Worm (Caenorhabditis elegans) whole organism, L4 larva: ENCODE measurements around the gene C16C10.4.

Experiments
- F26F4.8 ChIP-seq: fragments of 200-800 bp; sonication (Bioruptor generic); conservative IDR thresholded peaks from 2 replicates; pipeline ENCODE4 v1.3.6; 2022; ENCODE audit warnings: missing genetic modification characterization, missing compliant biosample characterization
- R02D3.7 ChIP-seq: fragments of 150-350 bp; sonication (generic microtip); optimal IDR thresholded peaks from 3 replicates; lab custom pipeline; 2014; ENCODE audit warnings: missing biosample characterization, missing genetic modification characterization
- T20F7.1 ChIP-seq: fragments of 200-800 bp; sonication (Bioruptor generic); optimal IDR thresholded peaks from 2 replicates; lab custom pipeline; 2018; ENCODE audit warnings: mild to moderate bottlenecking, missing genetic modification characterization, missing compliant biosample characterization
- Y48G9A.11 ChIP-seq: fragments of 200-800 bp; sonication (Bioruptor generic); IDR thresholded peaks from 2 replicates; pipeline ENCODE4 v1.3.6; 2022; ENCODE audit warnings: missing genetic modification reagents, missing genetic modification characterization, missing compliant biosample characterization
- Y5F2A.4 ChIP-seq: fragments of 200-800 bp; sonication (Bioruptor generic); optimal IDR thresholded peaks from 2 replicates; lab custom pipeline; 2018; ENCODE audit warnings: mild to moderate bottlenecking, missing genetic modification characterization, missing compliant biosample characterization
- aha-1 ChIP-seq: fragments of 150-350 bp; peaks from one replicate; lab custom pipeline; 2014; ENCODE audit warnings: missing biosample characterization, missing genetic modification characterization
- ama-1 ChIP-seq: fragments of 150-350 bp; optimal IDR thresholded peaks from 2 replicates; lab custom pipeline; 2014; ENCODE audit warnings: inconsistent platforms, mixed read lengths
- arid-1 ChIP-seq: fragments of 200-800 bp; sonication (Bioruptor generic); conservative IDR thresholded peaks from 2 replicates; pipeline ENCODE4 v1.3.6; 2022; ENCODE audit warnings: missing genetic modification reagents, missing genetic modification characterization, missing compliant biosample characterization
- attf-4 ChIP-seq: sonication (generic microtip); optimal IDR thresholded peaks from 3 replicates; lab custom pipeline; 2017; ENCODE audit warnings: missing biosample characterization, missing genetic modification characterization
- ces-1 ChIP-seq: fragments of 150-350 bp; sonication (generic microtip); optimal IDR thresholded peaks from 4 replicates; lab custom pipeline; 2014; ENCODE audit warnings: missing biosample characterization, missing genetic modification reagents, missing genetic modification characterization
- daf-16 ChIP-seq, 3 experiments: sonication (generic microtip); optimal IDR thresholded peaks; 2 replicates each; lab custom pipeline; 2016 to 2017; ENCODE audit warnings: missing genetic modification characterization in 3 of 3, missing genetic modification reagents in 3 of 3, mild to moderate bottlenecking in 2 of 3, missing compliant biosample characterization in 2 of 3, missing biosample characterization in 1 of 3, moderate library complexity in 1 of 3
- daf-8 ChIP-seq: fragments of 200-800 bp; sonication (Bioruptor generic); IDR thresholded peaks from 2 replicates; pipeline ENCODE4 v1.3.6; 2022; ENCODE audit warnings: missing genetic modification characterization, missing compliant biosample characterization
- dmd-6 ChIP-seq: fragments of 200-800 bp; sonication (Bioruptor generic); IDR thresholded peaks from 2 replicates; pipeline ENCODE4 v1.3.6; 2022; ENCODE audit warnings: missing genetic modification reagents, missing genetic modification characterization, missing compliant biosample characterization
- dve-1 ChIP-seq: sonication (generic microtip); optimal IDR thresholded peaks from 2 replicates; lab custom pipeline; 2017; ENCODE audit warnings: antibody characterized with exemption, mild to moderate bottlenecking, missing genetic modification characterization, missing compliant biosample characterization; ENCODE audit not compliant: insufficient read depth
- gei-8 ChIP-seq: fragments of 200-800 bp; sonication (Bioruptor generic); optimal IDR thresholded peaks from 2 replicates; lab custom pipeline; 2018; ENCODE audit warnings: mild to moderate bottlenecking, missing genetic modification characterization, missing compliant biosample characterization
- lin-1 ChIP-seq: fragments of 200-800 bp; sonication (Bioruptor generic); IDR thresholded peaks from 2 replicates; pipeline ENCODE4 v1.3.6; 2022; ENCODE audit warnings: missing genetic modification reagents, missing genetic modification characterization, missing compliant biosample characterization
- lin-15B ChIP-seq: fragments of 150-350 bp; sonication (generic microtip); optimal IDR thresholded peaks from 3 replicates; lab custom pipeline; 2014; ENCODE audit warnings: missing biosample characterization, missing genetic modification characterization
- lsy-2 ChIP-seq, 2 experiments: fragments of 150-350 bp in 1 of 2; sonication (generic microtip) in 1 of 2; optimal IDR thresholded peaks; 2 replicates each; lab custom pipeline; 2014 to 2017; ENCODE audit warnings: missing biosample characterization in 2 of 2, missing genetic modification characterization in 2 of 2
- mdl-1 ChIP-seq, 2 experiments: fragments of 150-350 bp in 1 of 2; sonication (generic microtip) in 1 of 2; optimal IDR thresholded peaks; 2 replicates each; lab custom pipeline; 2014 to 2017; ENCODE audit warnings: missing biosample characterization in 2 of 2, missing genetic modification characterization in 2 of 2
- mdt-29 ChIP-seq: fragments of 200-800 bp; sonication (Bioruptor generic); IDR thresholded peaks from 2 replicates; pipeline ENCODE4 v1.3.6; 2022; ENCODE audit warnings: missing genetic modification reagents, missing genetic modification characterization, missing compliant biosample characterization
- mes-2 ChIP-seq: sonication (generic microtip); optimal IDR thresholded peaks from 2 replicates; lab custom pipeline; 2016; ENCODE audit warnings: missing genotype, mild to moderate bottlenecking, missing genetic modification characterization, missing compliant biosample characterization; ENCODE audit not compliant: poor library complexity, severe bottlenecking
- mxl-2 ChIP-seq: fragments of 200-800 bp; sonication (Bioruptor generic); conservative IDR thresholded peaks from 2 replicates; pipeline ENCODE4 v1.3.6; 2022; ENCODE audit warnings: missing genetic modification reagents, missing genetic modification characterization, missing compliant biosample characterization
- mxl-3 ChIP-seq: fragments of 200-800 bp; sonication (Bioruptor generic); optimal IDR thresholded peaks from 2 replicates; lab custom pipeline; 2018; ENCODE audit warnings: mild to moderate bottlenecking, missing genetic modification characterization, missing compliant biosample characterization
- nhr-237 ChIP-seq: sonication (generic microtip); optimal IDR thresholded peaks from 2 replicates; lab custom pipeline; 2017; ENCODE audit warnings: missing biosample characterization, missing genetic modification characterization
- nhr-25 ChIP-seq: sonication (generic microtip); optimal IDR thresholded peaks from 2 replicates; lab custom pipeline; 2017; ENCODE audit warnings: missing genetic modification characterization, mild to moderate bottlenecking, missing compliant biosample characterization, antibody characterized with exemption, moderate library complexity, borderline replicate concordance; ENCODE audit not compliant: insufficient read depth
- nhr-77 ChIP-seq: fragments of 150-350 bp; optimal IDR thresholded peaks from 2 replicates; lab custom pipeline; 2014; ENCODE audit warnings: missing biosample characterization, missing genetic modification characterization
- pha-4 ChIP-seq, 2 experiments: fragments of 150-350 bp in 1 of 2; fragments of 200-800 bp in 1 of 2; sonication (Bioruptor generic) in 1 of 2; IDR thresholded peaks in 1 of 2; optimal IDR thresholded peaks in 1 of 2; 2 replicates each; pipeline versions ENCODE4 v1.3.6 to Lab custom; 2014 to 2022; ENCODE audit warnings: missing genetic modification characterization in 2 of 2, missing genetic modification reagents in 2 of 2, missing biosample characterization in 1 of 2, missing compliant biosample characterization in 1 of 2
- rbr-2 ChIP-seq: sonication (generic microtip); optimal IDR thresholded peaks from 2 replicates; lab custom pipeline; 2016; ENCODE audit warnings: missing genotype, missing genetic modification characterization, missing compliant biosample characterization
- sdz-12 ChIP-seq: fragments of 200-800 bp; sonication (Bioruptor generic); optimal IDR thresholded peaks from 2 replicates; lab custom pipeline; 2018; ENCODE audit warnings: mild to moderate bottlenecking, missing genetic modification characterization, missing compliant biosample characterization
- set-16 ChIP-seq: fragments of 200-800 bp; sonication (Bioruptor generic); IDR thresholded peaks from 2 replicates; pipeline ENCODE4 v1.3.6; 2022; ENCODE audit warnings: missing genetic modification reagents, missing genetic modification characterization, missing compliant biosample characterization
- vab-7 ChIP-seq: fragments of 200-800 bp; sonication (Bioruptor generic); IDR thresholded peaks from 2 replicates; pipeline ENCODE4 v1.3.6; 2022; ENCODE audit warnings: missing genetic modification reagents, missing genetic modification characterization, missing compliant biosample characterization
- zfp-2 ChIP-seq: sonication (generic microtip); optimal IDR thresholded peaks from 2 replicates; lab custom pipeline; 2016; ENCODE audit warnings: mild to moderate bottlenecking, missing genetic modification characterization, missing compliant biosample characterization
- zip-11 ChIP-seq: fragments of 200-800 bp; sonication (Bioruptor generic); IDR thresholded peaks from 2 replicates; pipeline ENCODE4 v1.3.6; 2022; ENCODE audit warnings: missing genetic modification characterization, missing compliant biosample characterization
- zip-2 ChIP-seq: fragments of 150-350 bp; optimal IDR thresholded peaks from 2 replicates; lab custom pipeline; 2014; ENCODE audit warnings: missing biosample characterization, missing genetic modification characterization

Gene C16C10.4

ce11 chrIII:4196301-4196987 lies 25.3 kb downstream of the C16C10.4 start (continued):
- TF ChIP-seq set-16 (GFP tag; lab: Robert Waterston, UW) (no peak), lin-1 (GFP tag; lab: Robert Waterston, UW) (no peak), daf-16 (GFP tag; optimal IDR thresholded peaks at IDR 0.05; lab: Kevin White, UChicago) (no peak), daf-16 (tag; optimal IDR thresholded peaks at IDR 0.05; lab: Kevin White, UChicago) (no peak), zfp-2 (tag; lab: Kevin White, UChicago) (no peak), mxl-3 (peak; percentile 38), Y48G9A.11 (GFP tag; lab: Robert Waterston, UW) (peak; percentile 52; the same call in 1 of the 2 replicates), rbr-2 (tag; lab: Kevin White, UChicago) (peak; percentile 45), vab-7 (GFP tag; lab: Robert Waterston, UW) (no peak), zip-11 (GFP tag; lab: Robert Waterston, UW) (no peak), ces-1 (no peak), dve-1 (tag; lab: Kevin White, UChicago) (no peak), F26F4.8 (no peak), mdl-1 (tag; optimal IDR thresholded peaks at IDR 0.05; lab: Kevin White, UChicago) (peak; percentile 80 to 91), sdz-12 (no peak), dmd-6 (GFP tag; lab: Robert Waterston, UW) (0 out of 2 replicates have a peak, but pooled peaks have one; percentile 9)

ce11 chrIII:4196988-4197384 lies 25.9 kb downstream of the C16C10.4 start, which contains the start of gene asd-1:
asd-1 (plus strand) TSS chrIII:4197285.
- TF ChIP-seq nhr-77: no peak
- TF ChIP-seq rbr-2 (tag; lab: Kevin White, UChicago): no peak
- TF ChIP-seq mdt-29 (GFP tag; lab: Robert Waterston, UW): no peak
- no peak for TF ChIP-seq mdl-1 (tag; optimal IDR thresholded peaks at IDR 0.05; lab: Kevin White, UChicago)
- no peak for TF ChIP-seq daf-8 (GFP tag; lab: Robert Waterston, UW)
- no peak for TF ChIP-seq lin-15B (tag; lab: Kevin White, UChicago)
- TF ChIP-seq ama-1: no peak
- TF ChIP-seq nhr-237 (tag; lab: Kevin White, UChicago): no peak
- no peak for TF ChIP-seq Y5F2A.4 (GFP tag; lab: Kevin White, UChicago)
- TF ChIP-seq nhr-25: no peak
- no peak for TF ChIP-seq pha-4 (GFP tag; IDR thresholded peaks at IDR 0.05; lab: Robert Waterston, UW)
- TF ChIP-seq pha-4 (tag; optimal IDR thresholded peaks at IDR 0.05; lab: Kevin White, UChicago): no peak

- TF ChIP-seq nhr-77 (peak; percentile 11), zip-2 (tag; lab: Kevin White, UChicago) (peak; percentile 2), attf-4 (no peak), T20F7.1 (peak; percentile 95), lsy-2 (tag; optimal IDR thresholded peaks at IDR 0.05; lab: Kevin White, UChicago) (peak in 1 of 2 experiments; percentile 65), R02D3.7 (peak; percentile 69), daf-16 (GFP tag; optimal IDR thresholded peaks at IDR 0.05; lab: Kevin White, UChicago) (no peak), daf-16 (tag; optimal IDR thresholded peaks at IDR 0.05; lab: Kevin White, UChicago) (peak; percentile 21), Y48G9A.11 (GFP tag; lab: Robert Waterston, UW) (peak; percentile 61), arid-1 (GFP tag; lab: Robert Waterston, UW) (no peak), zfp-2 (tag; lab: Kevin White, UChicago) (no peak), gei-8 (GFP tag; lab: Kevin White, UChicago) (no peak), mes-2 (tag; lab: Kevin White, UChicago) (peak; percentile 33)
Measured at ce11 chrIII:4204072-4204471, 32.9 kb downstream of the C16C10.4 start, which contains the start of the genes pelo-1 and R74.7. pelo-1 (minus strand) TSS chrIII:4204222. R74.7 (plus strand) TSS chrIII:4204429.

- no peak for TF ChIP-seq mxl-2
- TF ChIP-seq aha-1 (tag; lab: Kevin White, UChicago): peak; percentile 94
- TF ChIP-seq, all 104 proteins: peak for 1
Measured at ce11 chrIII:4204964-4205363, 33.8 kb downstream of the C16C10.4 start.
